Worm (Caenorhabditis elegans) whole organism, mixed stage, embryonic: ENCODE results near the gene cest-34.
A peak's percentile ranks its signal among the peaks of the same experiment; 100 is the strongest.

ENCODE experiments used
- M03D4.4 ChIP-seq: sonication (generic microtip); optimal IDR thresholded peaks from 2 replicates; lab custom pipeline; 2017; ENCODE audit warnings: mild to moderate bottlenecking, missing genetic modification characterization, missing compliant biosample characterization
- bed-3 ChIP-seq: fragments of 200-800 bp; sonication (Bioruptor generic); optimal IDR thresholded peaks from 3 replicates; lab custom pipeline; 2018; ENCODE audit warnings: mild to moderate bottlenecking, missing genetic modification characterization, moderate library complexity, missing compliant biosample characterization
- blmp-1 ChIP-seq: fragments of 150-350 bp; optimal IDR thresholded peaks from 2 replicates; lab custom pipeline; 2014; ENCODE audit warnings: missing biosample characterization, missing genetic modification characterization
- ceh-39 ChIP-seq: fragments of 150-350 bp; optimal IDR thresholded peaks from 2 replicates; lab custom pipeline; 2014; ENCODE audit warnings: missing biosample characterization, missing genetic modification characterization
- ceh-43 ChIP-seq: fragments of 200-800 bp; sonication (Bioruptor generic); optimal IDR thresholded peaks from 2 replicates; lab custom pipeline; 2018; ENCODE audit warnings: mild to moderate bottlenecking, missing genetic modification characterization, moderate library complexity, missing compliant biosample characterization
- ceh-83 ChIP-seq: fragments of 200-800 bp; sonication (Bioruptor generic); optimal IDR thresholded peaks from 2 replicates; lab custom pipeline; 2018; ENCODE audit warnings: mild to moderate bottlenecking, missing genetic modification characterization, missing compliant biosample characterization
- ces-1 ChIP-seq: fragments of 150-350 bp; optimal IDR thresholded peaks from 2 replicates; lab custom pipeline; 2014; ENCODE audit warnings: missing biosample characterization, missing genetic modification reagents, missing genetic modification characterization
- cnd-1 ChIP-seq: fragments of 200-800 bp; sonication (Bioruptor generic); optimal IDR thresholded peaks from 2 replicates; lab custom pipeline; 2018; ENCODE audit warnings: mild to moderate bottlenecking, missing genetic modification characterization, missing compliant biosample characterization
- drap-1 ChIP-seq: fragments of 200-800 bp; sonication (Bioruptor generic); optimal IDR thresholded peaks from 3 replicates; lab custom pipeline; 2018; ENCODE audit warnings: mild to moderate bottlenecking, missing genetic modification characterization, missing compliant biosample characterization
- elt-1 ChIP-seq: sonication (generic microtip); optimal IDR thresholded peaks from 2 replicates; lab custom pipeline; 2017; ENCODE audit warnings: missing genetic modification characterization, mild to moderate bottlenecking, missing compliant biosample characterization, antibody characterized with exemption, moderate library complexity, borderline replicate concordance; ENCODE audit not compliant: insufficient read depth
- elt-3 ChIP-seq: fragments of 150-350 bp; optimal IDR thresholded peaks from 2 replicates; lab custom pipeline; 2014; ENCODE audit warnings: missing biosample characterization, missing genetic modification characterization
- flh-1 ChIP-seq: fragments of 200-800 bp; sonication (Bioruptor generic); optimal IDR thresholded peaks from 2 replicates; lab custom pipeline; 2018; ENCODE audit warnings: mild to moderate bottlenecking, missing genetic modification characterization, moderate library complexity, missing compliant biosample characterization
- hlh-1 ChIP-seq: fragments of 150-350 bp; optimal IDR thresholded peaks from 2 replicates; lab custom pipeline; 2014; ENCODE audit warnings: missing biosample characterization, missing genetic modification reagents, missing genetic modification characterization
- lin-13 ChIP-seq: fragments of 150-350 bp; optimal IDR thresholded peaks from 2 replicates; lab custom pipeline; 2014; ENCODE audit warnings: missing biosample characterization, missing genetic modification characterization
- lin-32 ChIP-seq: fragments of 200-800 bp; sonication (Bioruptor generic); optimal IDR thresholded peaks from 2 replicates; lab custom pipeline; 2018; ENCODE audit warnings: mild to moderate bottlenecking, missing genetic modification characterization, missing compliant biosample characterization
- lsy-2 ChIP-seq: fragments of 150-350 bp; optimal IDR thresholded peaks from 2 replicates; lab custom pipeline; 2014; ENCODE audit warnings: missing biosample characterization, missing genetic modification characterization
- mab-5 ChIP-seq: fragments of 150-350 bp; optimal IDR thresholded peaks from 2 replicates; lab custom pipeline; 2014; ENCODE audit warnings: missing biosample characterization, missing genetic modification characterization
- mep-1 ChIP-seq: fragments of 150-350 bp; optimal IDR thresholded peaks from 2 replicates; lab custom pipeline; 2017; ENCODE audit warnings: missing biosample characterization, missing genetic modification reagents, missing genetic modification characterization, inconsistent platforms
- mls-2 ChIP-seq: sonication (generic microtip); optimal IDR thresholded peaks from 2 replicates; lab custom pipeline; 2016; ENCODE audit warnings: mild to moderate bottlenecking, missing genetic modification characterization, moderate library complexity, missing compliant biosample characterization
- nhr-12 ChIP-seq: fragments of 150-350 bp; optimal IDR thresholded peaks from 2 replicates; lab custom pipeline; 2014; ENCODE audit warnings: missing biosample characterization, missing genetic modification characterization
- nhr-237 ChIP-seq: fragments of 150-350 bp; optimal IDR thresholded peaks from 2 replicates; lab custom pipeline; 2014; ENCODE audit warnings: missing biosample characterization, missing genetic modification characterization
- nhr-28 ChIP-seq: fragments of 150-350 bp; optimal IDR thresholded peaks from 2 replicates; lab custom pipeline; 2014; ENCODE audit warnings: missing biosample characterization, missing genetic modification characterization
- nhr-76 ChIP-seq: sonication (generic microtip); optimal IDR thresholded peaks from 2 replicates; lab custom pipeline; 2017; ENCODE audit warnings: missing biosample characterization, missing genetic modification characterization
- pha-4 ChIP-seq: fragments of 150-350 bp; optimal IDR thresholded peaks from 2 replicates; lab custom pipeline; 2018; ENCODE audit warnings: missing biosample characterization, missing genetic modification reagents, missing genetic modification characterization
- sem-2 ChIP-seq: fragments of 200-800 bp; sonication (Bioruptor generic); optimal IDR thresholded peaks from 2 replicates; lab custom pipeline; 2018; ENCODE audit warnings: mild to moderate bottlenecking, missing genetic modification characterization, missing compliant biosample characterization
- snpc-4 ChIP-seq: fragments of 150-350 bp; optimal IDR thresholded peaks from 2 replicates; lab custom pipeline; 2014; ENCODE audit warnings: missing biosample characterization, missing genetic modification characterization
- sptf-1 ChIP-seq: sonication (generic microtip); optimal IDR thresholded peaks from 2 replicates; lab custom pipeline; 2017; ENCODE audit warnings: mild to moderate bottlenecking, missing genetic modification characterization, moderate library complexity, missing compliant biosample characterization
- tbx-8 ChIP-seq: fragments of 200-800 bp; sonication (Bioruptor generic); optimal IDR thresholded peaks from 2 replicates; lab custom pipeline; 2018; ENCODE audit warnings: mild to moderate bottlenecking, missing genetic modification characterization, moderate library complexity, missing compliant biosample characterization
- unc-120 ChIP-seq: sonication (generic microtip); optimal IDR thresholded peaks from 2 replicates; lab custom pipeline; 2017; ENCODE audit warnings: missing genetic modification characterization, missing compliant biosample characterization; ENCODE audit not compliant: poor library complexity, severe bottlenecking
- unc-39 ChIP-seq: fragments of 150-350 bp; optimal IDR thresholded peaks from 2 replicates; lab custom pipeline; 2014; ENCODE audit warnings: missing biosample characterization, missing genetic modification characterization
- unc-62 ChIP-seq: fragments of 150-350 bp; optimal IDR thresholded peaks from 2 replicates; lab custom pipeline; 2014; ENCODE audit warnings: missing biosample characterization, missing genetic modification reagents, missing genetic modification characterization
- zip-8 ChIP-seq: fragments of 150-350 bp; optimal IDR thresholded peaks from 2 replicates; lab custom pipeline; 2014; ENCODE audit warnings: missing biosample characterization, missing genetic modification characterization
- ztf-11 ChIP-seq: fragments of 150-350 bp; optimal IDR thresholded peaks from 2 replicates; lab custom pipeline; 2014; ENCODE audit warnings: missing biosample characterization, missing genetic modification characterization

The cest-34 gene

ce11 chrV:6652051-6652450 is 24.5 kb upstream of the cest-34 start, which contains the start of gene T10H9.8:
T10H9.8 (plus strand) TSS chrV:6652351.
- TF ChIP-seq tbx-8 (GFP tag; lab: Kevin White, UChicago) (no peak), mab-5 (tag; lab: Kevin White, UChicago) (no peak), cnd-1 (tag; lab: Kevin White, UChicago) (no peak), nhr-12 (tag; lab: Kevin White, UChicago) (no peak), lin-13 (tag; lab: Kevin White, UChicago) (no peak), lin-32 (GFP tag; lab: Kevin White, UChicago) (no peak), drap-1 (no peak), unc-120 (tag; lab: Kevin White, UChicago) (no peak), sem-2 (GFP tag; lab: Kevin White, UChicago) (no peak), lsy-2 (tag; lab: Kevin White, UChicago) (no peak), flh-1 (no peak), ceh-83 (GFP tag; lab: Kevin White, UChicago) (no peak), elt-1 (tag; lab: Kevin White, UChicago) (no peak), zip-8 (tag; lab: Kevin White, UChicago) (no peak), nhr-76 (no peak)

- TF ChIP-seq unc-39: no peak
- TF ChIP-seq zip-8 (tag; lab: Kevin White, UChicago): no peak
- no peak for TF ChIP-seq blmp-1 (tag; lab: Kevin White, UChicago)
- TF ChIP-seq nhr-12 (tag; lab: Kevin White, UChicago): no peak
- TF ChIP-seq M03D4.4 (tag; lab: Kevin White, UChicago): no peak
- no peak for TF ChIP-seq lin-13 (tag; lab: Kevin White, UChicago)
- no peak for TF ChIP-seq snpc-4 (tag; lab: Kevin White, UChicago)
- TF ChIP-seq nhr-237 (tag; lab: Kevin White, UChicago): no peak
- TF ChIP-seq unc-120 (tag; lab: Kevin White, UChicago): no peak
- TF ChIP-seq lsy-2 (tag; lab: Kevin White, UChicago): no peak
- no peak for TF ChIP-seq ceh-43
- no peak for TF ChIP-seq elt-3 (tag; lab: Kevin White, UChicago)
- TF ChIP-seq sptf-1 (tag; lab: Kevin White, UChicago): no peak
These were observed 21.4 kb upstream of the cest-34 start, which contains the start of gene syx-18 for ce11 chrV:6655174-6655573. syx-18 (minus strand) TSS chrV:6655449.

- TF ChIP-seq ces-1: peak; percentile 25
- peak; percentile 53 for TF ChIP-seq nhr-237 (tag; lab: Kevin White, UChicago)
- TF ChIP-seq mab-5 (tag; lab: Kevin White, UChicago): no peak
- no peak for TF ChIP-seq unc-62 (GFP tag; lab: Kevin White, UChicago)
- peak; percentile 34 for TF ChIP-seq pha-4 (tag; lab: Kevin White, UChicago)
- TF ChIP-seq bed-3 (GFP tag; lab: Kevin White, UChicago): no peak
- TF ChIP-seq tbx-8 (GFP tag; lab: Kevin White, UChicago): no peak
- no peak for TF ChIP-seq mls-2 (tag; lab: Kevin White, UChicago)
- no peak for TF ChIP-seq hlh-1 (tag; lab: Kevin White, UChicago)
- no peak for TF ChIP-seq ceh-83 (GFP tag; lab: Kevin White, UChicago)
- TF ChIP-seq nhr-28 (tag; lab: Kevin White, UChicago): no peak
- peak; percentile 55 for TF ChIP-seq ceh-39 (tag; lab: Kevin White, UChicago)
- no peak for TF ChIP-seq ztf-11 (tag; lab: Kevin White, UChicago)
- TF ChIP-seq elt-3 (tag; lab: Kevin White, UChicago): no peak
- peak; percentile 11 for TF ChIP-seq blmp-1 (tag; lab: Kevin White, UChicago)
- TF ChIP-seq unc-120 (tag; lab: Kevin White, UChicago): peak; percentile 82
- TF ChIP-seq mep-1 (tag; lab: Kevin White, UChicago): peak; percentile 7
- peak; percentile 56 for TF ChIP-seq lsy-2 (tag; lab: Kevin White, UChicago)
- TF ChIP-seq, all 35 proteins: peak for 8
These were observed 20.0 kb upstream of the cest-34 start, which contains the start of gene snb-1 for ce11 chrV:6656451-6657115. snb-1 (minus strand) TSS chrV:6656501.
